Fruit fly (Drosophila melanogaster) whole organism, embryonic: ENCODE data around the gene Coa8.

Experiments used
- Ada2b ChIP-seq: fragments of 200-800 bp; sonication (Bioruptor generic); IDR thresholded peaks from 2 replicates; pipeline ENCODE4 v1.3.6; 2022; ENCODE audit warnings: missing biosample characterization, missing genetic modification characterization
- Aef1 ChIP-seq: fragments of 200-800 bp; sonication (Bioruptor generic); IDR thresholded peaks from 3 replicates; pipeline ENCODE4 v1.3.6; 2022; ENCODE audit warnings: missing biosample characterization, missing genetic modification characterization
- CG1024 ChIP-seq: fragments of 200-800 bp; sonication (Bioruptor generic); IDR thresholded peaks from 2 replicates; pipeline ENCODE4 v1.3.6; 2022; ENCODE audit warnings: missing biosample characterization, missing genetic modification characterization
- CG10565 ChIP-seq: fragments of 200-800 bp; sonication (Bioruptor generic); optimal IDR thresholded peaks from 3 replicates; lab custom pipeline; 2016; ENCODE audit warnings: missing biosample characterization, mild to moderate bottlenecking, missing genetic modification characterization
- CG11085 ChIP-seq: fragments of 200-800 bp; sonication (Bioruptor generic); IDR thresholded peaks from 2 replicates; pipeline ENCODE4 v1.3.6; 2022; ENCODE audit warnings: missing biosample characterization, missing genetic modification characterization
- CG12391 ChIP-seq: fragments of 200-800 bp; sonication (Bioruptor generic); optimal IDR thresholded peaks from 3 replicates; lab custom pipeline; 2018; ENCODE audit warnings: missing biosample characterization, mild to moderate bottlenecking, missing genetic modification characterization, moderate library complexity
- CG15601 ChIP-seq: fragments of 200-800 bp; sonication (Bioruptor generic); optimal IDR thresholded peaks from 3 replicates; lab custom pipeline; 2019; ENCODE audit warnings: missing biosample characterization, mild to moderate bottlenecking, missing genetic modification characterization, moderate library complexity
- CG15696 ChIP-seq: fragments of 200-800 bp; sonication (Bioruptor generic); optimal IDR thresholded peaks from 2 replicates; lab custom pipeline; 2019; ENCODE audit warnings: missing biosample characterization, mild to moderate bottlenecking, missing genetic modification characterization, moderate library complexity
- CG1647 ChIP-seq: fragments of 200-800 bp; sonication (Bioruptor generic); optimal IDR thresholded peaks from 3 replicates; lab custom pipeline; 2016; ENCODE audit warnings: missing biosample characterization, missing genetic modification characterization
- CG16815 ChIP-seq: fragments of 200-800 bp; sonication (Bioruptor generic); optimal IDR thresholded peaks from 3 replicates; lab custom pipeline; 2017; ENCODE audit warnings: missing biosample characterization, mild to moderate bottlenecking, missing genetic modification characterization
- CG17359 ChIP-seq: fragments of 200-800 bp; sonication (Bioruptor generic); optimal IDR thresholded peaks from 3 replicates; lab custom pipeline; 2018; ENCODE audit warnings: missing biosample characterization, mild to moderate bottlenecking, missing genetic modification characterization, moderate library complexity
- CG17385 ChIP-seq: fragments of 200-800 bp; sonication (Bioruptor generic); optimal IDR thresholded peaks from 3 replicates; lab custom pipeline; 2018; ENCODE audit warnings: missing biosample characterization, mild to moderate bottlenecking, missing genetic modification characterization
- CG18011 ChIP-seq: fragments of 200-800 bp; sonication (Bioruptor generic); optimal IDR thresholded peaks from 2 replicates; lab custom pipeline; 2017; ENCODE audit warnings: missing biosample characterization, missing genetic modification characterization, mild to moderate bottlenecking, moderate library complexity, missing genotype
- CG34422 ChIP-seq: fragments of 200-800 bp; sonication (Bioruptor generic); IDR thresholded peaks from 3 replicates; pipeline ENCODE4 v1.3.6; 2022; ENCODE audit warnings: missing biosample characterization, missing genetic modification characterization
- CG5245 ChIP-seq: fragments of 200-800 bp; sonication (Bioruptor generic); optimal IDR thresholded peaks from 3 replicates; lab custom pipeline; 2016; ENCODE audit warnings: missing biosample characterization, missing genetic modification characterization
- CG6254 ChIP-seq: fragments of 200-800 bp; sonication (Bioruptor generic); optimal IDR thresholded peaks from 3 replicates; lab custom pipeline; 2017; ENCODE audit warnings: mild to moderate bottlenecking, missing biosample characterization, missing genetic modification reagents, missing genetic modification characterization
- CG6854 ChIP-seq: fragments of 200-800 bp; sonication (Bioruptor generic); optimal IDR thresholded peaks from 3 replicates; lab custom pipeline; 2017; ENCODE audit warnings: missing biosample characterization, mild to moderate bottlenecking, missing genetic modification characterization
- CG9797 ChIP-seq: fragments of 200-800 bp; sonication (Bioruptor generic); optimal IDR thresholded peaks from 3 replicates; lab custom pipeline; 2018; ENCODE audit warnings: missing biosample characterization, mild to moderate bottlenecking, missing genetic modification characterization
- CTCF ChIP-seq: fragments of 200-800 bp; sonication (Bioruptor generic); optimal IDR thresholded peaks from 2 replicates; lab custom pipeline; 2017; ENCODE audit warnings: missing biosample characterization, mild to moderate bottlenecking, missing genetic modification characterization, moderate library complexity
- Dbx ChIP-seq: fragments of 200-800 bp; sonication (Bioruptor generic); IDR thresholded peaks from 3 replicates; pipeline ENCODE4 v1.3.6; 2022; ENCODE audit warnings: missing biosample characterization, missing genetic modification characterization
- Gug ChIP-seq: fragments of 200-800 bp; sonication (Bioruptor generic); IDR thresholded peaks from 4 replicates; pipeline ENCODE4 v1.3.6; 2022; ENCODE audit warnings: missing biosample characterization, missing genetic modification characterization
- Hand ChIP-seq: fragments of 200-800 bp; sonication (Bioruptor generic); optimal IDR thresholded peaks from 2 replicates; lab custom pipeline; 2017; ENCODE audit warnings: mild to moderate bottlenecking, missing biosample characterization, missing genetic modification reagents, missing genetic modification characterization
- Lhr ChIP-seq: fragments of 200-800 bp; sonication (Bioruptor generic); optimal IDR thresholded peaks from 3 replicates; lab custom pipeline; 2017; ENCODE audit warnings: mild to moderate bottlenecking, missing biosample characterization, missing genetic modification reagents, missing genetic modification characterization
- Meics ChIP-seq: fragments of 200-800 bp; sonication (Bioruptor generic); optimal IDR thresholded peaks from 2 replicates; lab custom pipeline; 2017; ENCODE audit warnings: missing biosample characterization, mild to moderate bottlenecking, missing genetic modification characterization
- Nf-YB ChIP-seq: fragments of 200-800 bp; sonication (Bioruptor generic); optimal IDR thresholded peaks from 3 replicates; lab custom pipeline; 2019; ENCODE audit warnings: missing biosample characterization, mild to moderate bottlenecking, missing genetic modification characterization, moderate library complexity
- PHDP ChIP-seq: fragments of 200-800 bp; sonication (Bioruptor generic); optimal IDR thresholded peaks from 3 replicates; lab custom pipeline; 2018; ENCODE audit warnings: missing biosample characterization, mild to moderate bottlenecking, missing genetic modification characterization, moderate library complexity
- caup ChIP-seq: fragments of 200-800 bp; sonication (Bioruptor generic); optimal IDR thresholded peaks from 3 replicates; lab custom pipeline; 2017; ENCODE audit warnings: missing biosample characterization, mild to moderate bottlenecking, missing genetic modification characterization, moderate library complexity; ENCODE audit not compliant: severe bottlenecking
- dmrt99B ChIP-seq: fragments of 200-800 bp; sonication (Bioruptor generic); optimal IDR thresholded peaks from 2 replicates; lab custom pipeline; 2018; ENCODE audit warnings: missing biosample characterization, mild to moderate bottlenecking, missing genetic modification characterization, moderate library complexity
- eve ChIP-seq, 2 experiments: fragments of >200 bp; optimal IDR thresholded peaks; 2 replicates each; lab custom pipeline; 2017; ENCODE audit warnings: missing biosample characterization in 2 of 2, missing genetic modification characterization in 2 of 2
- ewg ChIP-seq: fragments of 200-800 bp; sonication (Bioruptor generic); optimal IDR thresholded peaks from 3 replicates; lab custom pipeline; 2017; ENCODE audit warnings: mild to moderate bottlenecking, missing biosample characterization, missing genetic modification reagents, missing genetic modification characterization
- exex ChIP-seq: fragments of 200-800 bp; sonication (Bioruptor generic); optimal IDR thresholded peaks from 4 replicates; lab custom pipeline; 2018; ENCODE audit warnings: missing biosample characterization, mild to moderate bottlenecking, missing genetic modification characterization, moderate library complexity
- gfzf ChIP-seq: fragments of 200-800 bp; sonication (Bioruptor generic); optimal IDR thresholded peaks from 2 replicates; lab custom pipeline; 2016; ENCODE audit warnings: missing biosample characterization, mild to moderate bottlenecking, missing genetic modification characterization, moderate library complexity
- grau ChIP-seq: fragments of 200-800 bp; optimal IDR thresholded peaks from 3 replicates; lab custom pipeline; 2019; ENCODE audit warnings: missing biosample characterization, mild to moderate bottlenecking, missing genetic modification characterization, moderate library complexity
- hb ChIP-seq: fragments of 200-800 bp; sonication (Bioruptor generic); IDR thresholded peaks from 3 replicates; pipeline ENCODE4 v1.3.6; 2022; ENCODE audit warnings: missing biosample characterization, missing genetic modification characterization; ENCODE audit not compliant: partially characterized antibody
- kay ChIP-seq: fragments of 200-800 bp; sonication (Bioruptor generic); optimal IDR thresholded peaks from 2 replicates; lab custom pipeline; 2016; ENCODE audit warnings: missing biosample characterization, missing genetic modification characterization
- lmd ChIP-seq: fragments of 200-800 bp; sonication (Bioruptor generic); IDR thresholded peaks from 2 replicates; pipeline ENCODE4 v1.3.6; 2022; ENCODE audit warnings: missing biosample characterization, missing genetic modification characterization
- lola ChIP-seq, 3 experiments: fragments of >200 bp in 2 of 3; fragments of 200-800 bp in 1 of 3; sonication (Bioruptor generic) in 1 of 3; optimal IDR thresholded peaks; 2 replicates each; lab custom pipeline; 2017 to 2019; ENCODE audit warnings: missing biosample characterization in 3 of 3, missing genetic modification characterization in 3 of 3, mild to moderate bottlenecking in 1 of 3, moderate library complexity in 1 of 3
- nau ChIP-seq: fragments of 200-800 bp; sonication (Bioruptor generic); optimal IDR thresholded peaks from 3 replicates; lab custom pipeline; 2017; ENCODE audit warnings: missing biosample characterization, mild to moderate bottlenecking, missing genetic modification characterization, missing genetic modification reagents
- pfk ChIP-seq: fragments of 200-800 bp; sonication (Bioruptor generic); optimal IDR thresholded peaks from 2 replicates; lab custom pipeline; 2018; ENCODE audit warnings: missing biosample characterization, mild to moderate bottlenecking, missing genetic modification characterization, moderate library complexity
- pho ChIP-seq: fragments of 200-800 bp; sonication (Bioruptor generic); optimal IDR thresholded peaks from 2 replicates; lab custom pipeline; 2016; ENCODE audit warnings: missing biosample characterization, missing genetic modification characterization
- phol ChIP-seq: fragments of 200-800 bp; sonication (Bioruptor generic); optimal IDR thresholded peaks from 3 replicates; lab custom pipeline; 2018; ENCODE audit warnings: missing biosample characterization, mild to moderate bottlenecking, missing genetic modification characterization, moderate library complexity
- pum ChIP-seq: fragments of 200-800 bp; sonication (Bioruptor generic); optimal IDR thresholded peaks from 2 replicates; lab custom pipeline; 2016; ENCODE audit warnings: missing biosample characterization, missing genetic modification characterization
- scrt ChIP-seq: fragments of 200-800 bp; sonication (Bioruptor generic); optimal IDR thresholded peaks from 2 replicates; lab custom pipeline; 2018; ENCODE audit warnings: missing biosample characterization, mild to moderate bottlenecking, missing genetic modification characterization, moderate library complexity
- sisA ChIP-seq: fragments of 200-800 bp; sonication (Bioruptor generic); IDR thresholded peaks from 2 replicates; pipeline ENCODE4 v1.3.6; 2022; ENCODE audit warnings: missing biosample characterization, missing genetic modification characterization
- trh ChIP-seq: fragments of 200-800 bp; sonication (Bioruptor generic); optimal IDR thresholded peaks from 2 replicates; lab custom pipeline; 2016; ENCODE audit warnings: missing biosample characterization, missing genetic modification characterization
- wek ChIP-seq: fragments of 200-800 bp; sonication (Bioruptor generic); optimal IDR thresholded peaks from 3 replicates; lab custom pipeline; 2018; ENCODE audit warnings: missing biosample characterization, mild to moderate bottlenecking, missing genetic modification characterization, moderate library complexity
- z ChIP-seq: fragments of 200-800 bp; sonication (Bioruptor generic); IDR thresholded peaks from 3 replicates; pipeline ENCODE4 v1.3.6; 2022; ENCODE audit warnings: missing biosample characterization, missing genetic modification characterization
- zfh2 ChIP-seq: fragments of 200-800 bp; sonication (Bioruptor generic); optimal IDR thresholded peaks from 2 replicates; lab custom pipeline; 2016; ENCODE audit warnings: missing biosample characterization, missing genetic modification characterization

The Coa8 gene

DNA sequence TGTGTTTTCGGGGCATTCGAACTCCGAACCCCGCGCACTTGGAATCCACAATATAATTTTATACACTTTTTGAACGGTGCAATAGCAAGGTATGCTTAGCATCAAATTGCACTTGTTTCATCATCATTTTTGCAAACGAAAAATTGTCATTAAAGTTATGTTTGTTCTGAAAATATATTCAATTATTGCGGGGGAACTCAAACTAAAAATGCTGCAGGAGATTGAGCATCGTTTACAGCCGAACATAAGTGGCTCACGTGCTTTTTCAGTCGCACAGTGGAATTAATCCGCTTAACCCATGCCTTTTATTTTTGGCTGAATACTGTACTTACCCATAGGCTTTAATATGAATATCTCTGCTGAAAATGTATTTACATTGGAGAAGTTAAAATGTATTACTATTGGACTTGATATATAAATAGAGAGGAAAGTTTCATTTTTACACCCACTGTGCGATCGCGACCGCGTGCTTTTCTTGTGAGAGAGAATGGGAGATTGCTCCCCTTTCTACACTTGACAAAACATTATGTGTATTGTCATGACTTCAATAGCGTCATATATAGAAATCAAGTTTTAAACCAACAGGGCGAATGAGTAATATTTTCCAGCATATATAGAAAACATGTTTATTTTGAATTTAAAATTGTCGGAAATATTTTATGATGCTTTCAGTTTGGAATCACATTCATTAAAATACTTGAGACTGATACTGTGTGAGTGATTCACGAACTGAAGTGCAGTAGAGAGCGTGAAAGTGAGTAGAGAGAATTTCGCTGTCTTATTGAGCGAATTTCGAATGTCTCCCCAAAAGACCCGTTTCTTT is 49.5 kb upstream of the Coa8 start (continued):
- TF ChIP-seq dmrt99B (tag; lab: Kevin White, UChicago) (peak; percentile 96), Meics (GFP tag; lab: Kevin White, UChicago) (peak; percentile 96), CG6854 (GFP tag; lab: Kevin White, UChicago) (peak; percentile 92), eve (GFP tag; optimal IDR thresholded peaks at IDR 0.05; lab: Kevin White, UChicago) (peak in 1 of 2 experiments; percentile 98), phol (tag; lab: Kevin White, UChicago) (peak; percentile 94), Nf-YB (GFP tag; lab: Kevin White, UChicago) (peak; percentile 83), zfh2 (GFP tag; lab: Kevin White, UChicago) (peak; percentile 96), hb (GFP tag; lab: Robert Waterston, UW) (0 out of 3 replicates have a peak, but pooled peaks have one; percentile 30), CG34422 (GFP tag; lab: Robert Waterston, UW) (peak; percentile 98), CG12391 (tag; lab: Kevin White, UChicago) (peak; percentile 96), Ada2b (GFP tag; lab: Robert Waterston, UW) (peak; percentile 97), PHDP (peak; percentile 97), CG1024 (GFP tag; lab: Robert Waterston, UW) (peak; percentile 93), pho (GFP tag; lab: Kevin White, UChicago) (peak; percentile 95), sisA (GFP tag; lab: Robert Waterston, UW) (peak; percentile 93), scrt (GFP tag; lab: Kevin White, UChicago) (peak; percentile 91), Lhr (GFP tag; lab: Kevin White, UChicago) (peak; percentile 82), CG17385 (GFP tag; lab: Kevin White, UChicago) (peak; percentile 91), CG10565 (GFP tag; lab: Kevin White, UChicago) (peak; percentile 31), CG15601 (tag; lab: Kevin White, UChicago) (peak; percentile 91), CTCF (peak; percentile 66), nau (peak; percentile 92), CG16815 (GFP tag; lab: Kevin White, UChicago) (peak; percentile 85), CG1647 (peak; percentile 88), CG9797 (GFP tag; lab: Kevin White, UChicago) (peak; percentile 39), lola (GFP tag; optimal IDR thresholded peaks at IDR 0.05; lab: Kevin White, UChicago) (peak in 1 of 3 experiments; percentile 86), CG6254 (GFP tag; lab: Kevin White, UChicago) (peak; percentile 89), CG17359 (peak; percentile 97), pfk (GFP tag; lab: Kevin White, UChicago) (peak; percentile 37), exex (tag; lab: Kevin White, UChicago) (peak; percentile 85), Gug (peak; percentile 94), ewg (GFP tag; lab: Kevin White, UChicago) (peak; percentile 92), CG5245 (GFP tag; lab: Kevin White, UChicago) (peak; percentile 86), gfzf (GFP tag; lab: Kevin White, UChicago) (peak; percentile 10), trh (GFP tag; lab: Kevin White, UChicago) (peak; percentile 84), z (GFP tag; lab: Robert Waterston, UW) (peak; percentile 72), Hand (GFP tag; lab: Kevin White, UChicago) (peak; percentile 94), lmd (GFP tag; lab: Robert Waterston, UW) (peak; percentile 97), kay (GFP tag; lab: Kevin White, UChicago) (peak; percentile 95), caup (peak; percentile 95), CG18011 (GFP tag; lab: Kevin White, UChicago) (peak; percentile 81), CG11085 (GFP tag; lab: Robert Waterston, UW) (peak; percentile 95), pum (GFP tag; lab: Kevin White, UChicago) (peak; percentile 93), CG15696 (peak; percentile 70), Aef1 (GFP tag; lab: Robert Waterston, UW) (peak; percentile 96), Dbx (peak; percentile 96), grau (tag; lab: Kevin White, UChicago) (peak; percentile 95), wek (GFP tag; lab: Kevin White, UChicago) (peak; percentile 89)
